Fruit fly (Drosophila melanogaster): ENCODE data around the gene SNF4Agamma.
A peak's percentile ranks its signal among the peaks of the same experiment; 100 is the strongest.

Gene SNF4Agamma

DNA sequence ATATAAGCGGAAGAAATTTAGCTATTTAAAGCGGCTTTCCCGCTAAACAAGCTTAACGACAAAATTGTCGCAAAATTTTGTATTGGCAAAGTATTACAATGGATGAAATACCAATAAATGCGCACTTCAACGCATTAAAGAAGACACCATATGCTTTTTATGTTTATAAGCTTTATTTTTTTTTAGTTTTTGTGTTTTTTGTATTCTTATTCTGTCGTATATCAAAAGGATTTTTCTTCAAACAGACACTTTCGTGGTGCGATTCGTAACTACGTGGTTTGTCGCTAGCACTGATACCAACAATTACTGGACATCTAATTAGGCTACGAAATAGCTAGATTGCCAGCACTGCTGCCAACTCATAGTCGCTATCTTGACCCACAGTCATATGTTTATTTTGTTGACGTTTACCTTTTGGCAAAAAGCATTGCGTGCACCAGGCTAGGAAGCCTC, 74.2 kb downstream of the SNF4Agamma start, which contains the start of gene Ddrgk1 (continued):
- no peak for TF ChIP-seq sqz (GFP tag; optimal IDR thresholded peaks at IDR 0.05)
- TF ChIP-seq CG3995 (GFP tag; optimal IDR thresholded peaks at IDR 0.05): no peak
- TF ChIP-seq D19A (tag; optimal IDR thresholded peaks at IDR 0.05): no peak
- no peak for TF ChIP-seq sisA (GFP tag; IDR thresholded peaks at IDR 0.05)
- peak; percentile 42 for TF ChIP-seq CHES-1-like (GFP tag; optimal IDR thresholded peaks at IDR 0.05)
- TF ChIP-seq nmo (GFP tag; optimal IDR thresholded peaks at IDR 0.05): peak; percentile 44
- TF ChIP-seq Deaf1 (tag; optimal IDR thresholded peaks at IDR 0.05): no peak
- peak; percentile 52 for TF ChIP-seq CG15514 (GFP tag; optimal IDR thresholded peaks at IDR 0.05)
- no peak for TF ChIP-seq Lpt (GFP tag; optimal IDR thresholded peaks at IDR 0.05)
- TF ChIP-seq klu (GFP tag; IDR thresholded peaks at IDR 0.05): 0 out of 2 replicates have a peak, but pooled peaks have one; percentile 7
- peak; percentile 4 for TF ChIP-seq CG10147 (GFP tag; optimal IDR thresholded peaks at IDR 0.05)
- TF ChIP-seq peb (GFP tag; IDR thresholded peaks at IDR 0.05): no peak
- no peak for TF ChIP-seq CG13123 (GFP tag; optimal IDR thresholded peaks at IDR 0.05)
- peak; percentile 13 to 26 for TF ChIP-seq dpn (GFP tag; optimal IDR thresholded peaks at IDR 0.05)
- TF ChIP-seq CG18262 (tag; optimal IDR thresholded peaks at IDR 0.05): peak; percentile 3
- TF ChIP-seq CG17612 (GFP tag; IDR thresholded peaks at IDR 0.05): no peak
- TF ChIP-seq Ptx1 (GFP tag; IDR thresholded peaks at IDR 0.05): peak; percentile 37
- TF ChIP-seq MBD-R2 (GFP tag; IDR thresholded peaks at IDR 0.05): peak; percentile 93
- TF ChIP-seq CG6791 (GFP tag; IDR thresholded peaks at IDR 0.05; ENCODE audit: partially characterized antibody): no peak
- peak; percentile 23 for TF ChIP-seq NfI (GFP tag; optimal IDR thresholded peaks at IDR 0.05)
- no peak for TF ChIP-seq Abd-B (GFP tag; optimal IDR thresholded peaks at IDR 0.05)
- TF ChIP-seq BEAF-32 (GFP tag; optimal IDR thresholded peaks at IDR 0.05): peak; percentile 13
- TF ChIP-seq Hsf (GFP tag; optimal IDR thresholded peaks at IDR 0.05): peak; percentile 39
- TF ChIP-seq chif (GFP tag; optimal IDR thresholded peaks at IDR 0.05): peak in 1 of 2 experiments; percentile 12
- TF ChIP-seq rib (GFP tag; IDR thresholded peaks at IDR 0.05): no peak
- TF ChIP-seq grn (GFP tag; optimal IDR thresholded peaks at IDR 0.05): no peak
- peak; percentile 26 for TF ChIP-seq CG12659 (GFP tag; optimal IDR thresholded peaks at IDR 0.05)
- peak; percentile 90 for TF ChIP-seq sens (GFP tag)
- TF ChIP-seq toy (GFP tag; IDR thresholded peaks at IDR 0.05): no peak
- TF ChIP-seq pzg (GFP tag; optimal IDR thresholded peaks at IDR 0.05): peak; percentile 52
- peak; percentile 34 for TF ChIP-seq Sry-δ (GFP tag; optimal IDR thresholded peaks at IDR 0.05)
- TF ChIP-seq HLH3B (GFP tag; IDR thresholded peaks at IDR 0.05): no peak
- no peak for TF ChIP-seq CG7963 (GFP tag; IDR thresholded peaks at IDR 0.05; ENCODE audit: partially characterized antibody)
- TF ChIP-seq CG13624 (GFP tag; optimal IDR thresholded peaks at IDR 0.05): peak; percentile 30
- no peak for TF ChIP-seq yki (optimal IDR thresholded peaks at IDR 0.05)
- TF ChIP-seq nerfin-1 (tag; optimal IDR thresholded peaks at IDR 0.05): no peak
- no peak for TF ChIP-seq CG10274 (GFP tag; optimal IDR thresholded peaks at IDR 0.05)
- TF ChIP-seq dimm (GFP tag; IDR thresholded peaks at IDR 0.05): no peak
- TF ChIP-seq trem (tag; optimal IDR thresholded peaks at IDR 0.05): peak; percentile 12
- TF ChIP-seq lmd (GFP tag; IDR thresholded peaks at IDR 0.05): peak; percentile 4; the same call in 1 of the 2 replicates
- TF ChIP-seq tin (GFP tag; optimal IDR thresholded peaks at IDR 0.05): no peak
- peak; percentile 18 for TF ChIP-seq CG10267 (tag; optimal IDR thresholded peaks at IDR 0.05)
- TF ChIP-seq tgo (GFP tag; IDR thresholded peaks at IDR 0.05): 0 out of 3 replicates have a peak, but pooled peaks have one; percentile 27
- TF ChIP-seq twi (tag; optimal IDR thresholded peaks at IDR 0.05): peak; percentile 73
- TF ChIP-seq CG7271 (tag; optimal IDR thresholded peaks at IDR 0.05): no peak
- TF ChIP-seq CG12942 (GFP tag; optimal IDR thresholded peaks at IDR 0.05): no peak
- no peak for TF ChIP-seq CG2889 (GFP tag; IDR thresholded peaks at IDR 0.05)
- peak; percentile 46 for TF ChIP-seq CG12391 (tag; optimal IDR thresholded peaks at IDR 0.05)
- TF ChIP-seq CG15601 (tag; optimal IDR thresholded peaks at IDR 0.05): no peak
- 0 out of 2 replicates have a peak, but pooled peaks have one; percentile 7 for TF ChIP-seq E2f1 (GFP tag; IDR thresholded peaks at IDR 0.05)
- TF ChIP-seq CG18764 (GFP tag; optimal IDR thresholded peaks at IDR 0.05): peak; percentile 17
